Worm (Caenorhabditis elegans) whole organism, mixed stage, embryonic: ENCODE data around the gene Y39B6A.43.

Experiments used
- M03D4.4 ChIP-seq: sonication (generic microtip); optimal IDR thresholded peaks from 2 replicates; lab custom pipeline; 2017; ENCODE audit warnings: mild to moderate bottlenecking, missing genetic modification characterization, missing compliant biosample characterization
- bed-3 ChIP-seq: fragments of 200-800 bp; sonication (Bioruptor generic); optimal IDR thresholded peaks from 3 replicates; lab custom pipeline; 2018; ENCODE audit warnings: mild to moderate bottlenecking, missing genetic modification characterization, moderate library complexity, missing compliant biosample characterization
- blmp-1 ChIP-seq: fragments of 150-350 bp; optimal IDR thresholded peaks from 2 replicates; lab custom pipeline; 2014; ENCODE audit warnings: missing biosample characterization, missing genetic modification characterization
- ceh-39 ChIP-seq: fragments of 150-350 bp; optimal IDR thresholded peaks from 2 replicates; lab custom pipeline; 2014; ENCODE audit warnings: missing biosample characterization, missing genetic modification characterization
- ceh-43 ChIP-seq: fragments of 200-800 bp; sonication (Bioruptor generic); optimal IDR thresholded peaks from 2 replicates; lab custom pipeline; 2018; ENCODE audit warnings: mild to moderate bottlenecking, missing genetic modification characterization, moderate library complexity, missing compliant biosample characterization
- ceh-83 ChIP-seq: fragments of 200-800 bp; sonication (Bioruptor generic); optimal IDR thresholded peaks from 2 replicates; lab custom pipeline; 2018; ENCODE audit warnings: mild to moderate bottlenecking, missing genetic modification characterization, missing compliant biosample characterization
- ces-1 ChIP-seq: fragments of 150-350 bp; optimal IDR thresholded peaks from 2 replicates; lab custom pipeline; 2014; ENCODE audit warnings: missing biosample characterization, missing genetic modification reagents, missing genetic modification characterization
- cnd-1 ChIP-seq: fragments of 200-800 bp; sonication (Bioruptor generic); optimal IDR thresholded peaks from 2 replicates; lab custom pipeline; 2018; ENCODE audit warnings: mild to moderate bottlenecking, missing genetic modification characterization, missing compliant biosample characterization
- drap-1 ChIP-seq: fragments of 200-800 bp; sonication (Bioruptor generic); optimal IDR thresholded peaks from 3 replicates; lab custom pipeline; 2018; ENCODE audit warnings: mild to moderate bottlenecking, missing genetic modification characterization, missing compliant biosample characterization
- elt-1 ChIP-seq: sonication (generic microtip); optimal IDR thresholded peaks from 2 replicates; lab custom pipeline; 2017; ENCODE audit warnings: missing genetic modification characterization, mild to moderate bottlenecking, missing compliant biosample characterization, antibody characterized with exemption, moderate library complexity, borderline replicate concordance; ENCODE audit not compliant: insufficient read depth
- elt-3 ChIP-seq: fragments of 150-350 bp; optimal IDR thresholded peaks from 2 replicates; lab custom pipeline; 2014; ENCODE audit warnings: missing biosample characterization, missing genetic modification characterization
- ham-2 ChIP-seq: fragments of 200-800 bp; sonication (Bioruptor generic); optimal IDR thresholded peaks from 2 replicates; lab custom pipeline; 2018; ENCODE audit warnings: mild to moderate bottlenecking, missing genetic modification characterization, missing compliant biosample characterization
- hlh-1 ChIP-seq: fragments of 150-350 bp; optimal IDR thresholded peaks from 2 replicates; lab custom pipeline; 2014; ENCODE audit warnings: missing biosample characterization, missing genetic modification reagents, missing genetic modification characterization
- lin-13 ChIP-seq: fragments of 150-350 bp; optimal IDR thresholded peaks from 2 replicates; lab custom pipeline; 2014; ENCODE audit warnings: missing biosample characterization, missing genetic modification characterization
- lin-32 ChIP-seq: fragments of 200-800 bp; sonication (Bioruptor generic); optimal IDR thresholded peaks from 2 replicates; lab custom pipeline; 2018; ENCODE audit warnings: mild to moderate bottlenecking, missing genetic modification characterization, missing compliant biosample characterization
- lsy-2 ChIP-seq: fragments of 150-350 bp; optimal IDR thresholded peaks from 2 replicates; lab custom pipeline; 2014; ENCODE audit warnings: missing biosample characterization, missing genetic modification characterization
- mab-5 ChIP-seq: fragments of 150-350 bp; optimal IDR thresholded peaks from 2 replicates; lab custom pipeline; 2014; ENCODE audit warnings: missing biosample characterization, missing genetic modification characterization
- mep-1 ChIP-seq: fragments of 150-350 bp; optimal IDR thresholded peaks from 2 replicates; lab custom pipeline; 2017; ENCODE audit warnings: missing biosample characterization, missing genetic modification reagents, missing genetic modification characterization, inconsistent platforms
- mls-2 ChIP-seq: sonication (generic microtip); optimal IDR thresholded peaks from 2 replicates; lab custom pipeline; 2016; ENCODE audit warnings: mild to moderate bottlenecking, missing genetic modification characterization, moderate library complexity, missing compliant biosample characterization
- nhr-12 ChIP-seq: fragments of 150-350 bp; optimal IDR thresholded peaks from 2 replicates; lab custom pipeline; 2014; ENCODE audit warnings: missing biosample characterization, missing genetic modification characterization
- nhr-2 ChIP-seq: fragments of 150-350 bp; optimal IDR thresholded peaks from 2 replicates; lab custom pipeline; 2014; ENCODE audit warnings: missing biosample characterization, missing genetic modification characterization
- nhr-237 ChIP-seq: fragments of 150-350 bp; optimal IDR thresholded peaks from 2 replicates; lab custom pipeline; 2014; ENCODE audit warnings: missing biosample characterization, missing genetic modification characterization
- nhr-28 ChIP-seq: fragments of 150-350 bp; optimal IDR thresholded peaks from 2 replicates; lab custom pipeline; 2014; ENCODE audit warnings: missing biosample characterization, missing genetic modification characterization
- nhr-76 ChIP-seq: sonication (generic microtip); optimal IDR thresholded peaks from 2 replicates; lab custom pipeline; 2017; ENCODE audit warnings: missing biosample characterization, missing genetic modification characterization
- pha-4 ChIP-seq: fragments of 150-350 bp; optimal IDR thresholded peaks from 2 replicates; lab custom pipeline; 2018; ENCODE audit warnings: missing biosample characterization, missing genetic modification reagents, missing genetic modification characterization
- sem-2 ChIP-seq: fragments of 200-800 bp; sonication (Bioruptor generic); optimal IDR thresholded peaks from 2 replicates; lab custom pipeline; 2018; ENCODE audit warnings: mild to moderate bottlenecking, missing genetic modification characterization, missing compliant biosample characterization
- snpc-4 ChIP-seq: fragments of 150-350 bp; optimal IDR thresholded peaks from 2 replicates; lab custom pipeline; 2014; ENCODE audit warnings: missing biosample characterization, missing genetic modification characterization
- sptf-1 ChIP-seq: sonication (generic microtip); optimal IDR thresholded peaks from 2 replicates; lab custom pipeline; 2017; ENCODE audit warnings: mild to moderate bottlenecking, missing genetic modification characterization, moderate library complexity, missing compliant biosample characterization
- tbx-8 ChIP-seq: fragments of 200-800 bp; sonication (Bioruptor generic); optimal IDR thresholded peaks from 2 replicates; lab custom pipeline; 2018; ENCODE audit warnings: mild to moderate bottlenecking, missing genetic modification characterization, moderate library complexity, missing compliant biosample characterization
- unc-120 ChIP-seq: sonication (generic microtip); optimal IDR thresholded peaks from 2 replicates; lab custom pipeline; 2017; ENCODE audit warnings: missing genetic modification characterization, missing compliant biosample characterization; ENCODE audit not compliant: poor library complexity, severe bottlenecking
- unc-39 ChIP-seq: fragments of 150-350 bp; optimal IDR thresholded peaks from 2 replicates; lab custom pipeline; 2014; ENCODE audit warnings: missing biosample characterization, missing genetic modification characterization
- zip-8 ChIP-seq: fragments of 150-350 bp; optimal IDR thresholded peaks from 2 replicates; lab custom pipeline; 2014; ENCODE audit warnings: missing biosample characterization, missing genetic modification characterization

Gene Y39B6A.43

DNA sequence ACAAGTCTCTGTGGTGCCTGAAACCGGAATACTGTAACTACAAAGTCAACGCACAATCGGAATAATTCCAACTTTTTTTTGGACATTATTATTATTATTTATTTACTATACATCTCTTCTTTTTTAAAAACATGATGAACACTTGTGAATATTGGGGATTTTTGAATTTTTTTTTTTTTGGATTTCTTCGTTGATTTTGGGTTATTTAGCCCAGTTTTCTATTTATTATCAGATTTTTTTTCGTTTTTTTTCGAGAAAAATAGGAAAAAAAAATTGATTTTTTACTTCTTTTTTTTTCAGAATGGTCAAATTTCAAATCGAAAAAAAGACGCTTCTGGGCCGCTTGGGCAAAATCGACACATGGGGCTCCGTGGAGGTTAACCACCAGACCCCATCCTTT lies 30.4 kb upstream of the Y39B6A.43 start, which contains the start of gene tgt-2:
Gene tgt-2, plus strand, starts transcription at position 301 of the 400 bp plus-strand sequence.
- TF ChIP-seq mab-5 (tag; lab: Kevin White, UChicago) (no peak), ceh-39 (tag; lab: Kevin White, UChicago) (no peak), unc-120 (tag; lab: Kevin White, UChicago) (no peak), blmp-1 (no peak), nhr-76 (tag; lab: Kevin White, UChicago) (no peak), M03D4.4 (tag; lab: Kevin White, UChicago) (no peak), ces-1 (GFP tag; lab: Kevin White, UChicago) (no peak)

DNA sequence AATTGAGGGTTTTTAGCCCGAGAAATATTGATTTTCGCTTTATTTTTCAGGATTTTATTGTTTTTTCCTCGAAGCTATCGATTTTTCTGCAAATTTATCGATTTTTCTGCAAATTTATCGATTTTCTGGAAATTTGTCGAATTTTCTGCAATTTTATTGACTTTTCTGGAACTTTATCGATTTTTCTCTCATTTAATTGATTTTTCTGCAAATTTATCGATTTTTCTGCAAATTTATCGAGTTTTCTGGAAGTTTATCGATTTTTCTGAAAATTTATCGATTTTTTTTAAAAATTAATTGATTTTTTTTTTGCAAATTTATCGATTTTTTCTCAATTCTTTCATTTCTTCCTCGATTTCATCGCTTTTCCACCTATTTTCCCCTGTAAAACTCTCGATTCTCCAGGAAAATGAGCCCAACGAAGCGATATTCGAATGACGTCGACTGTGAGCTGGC lies 25.9 kb upstream of the Y39B6A.43 start, which contains the start of gene gtf-2F2:
Gene gtf-2F2, plus strand, starts transcription at position 406 of the 456 bp plus-strand sequence.
- TF ChIP-seq mls-2 (tag; lab: Kevin White, UChicago) = no peak
- TF ChIP-seq drap-1 = no peak
- no peak for TF ChIP-seq mab-5 (tag; lab: Kevin White, UChicago)
- TF ChIP-seq ces-1 (GFP tag; lab: Kevin White, UChicago) = no peak
- TF ChIP-seq bed-3 (GFP tag; lab: Kevin White, UChicago) = no peak
- no peak for TF ChIP-seq elt-1 (tag; lab: Kevin White, UChicago)
- no peak for TF ChIP-seq snpc-4 (tag; lab: Kevin White, UChicago)
- no peak for TF ChIP-seq cnd-1 (tag; lab: Kevin White, UChicago)
- TF ChIP-seq tbx-8 (GFP tag; lab: Kevin White, UChicago) = no peak
- TF ChIP-seq ceh-43 (GFP tag; lab: Kevin White, UChicago) = no peak
- TF ChIP-seq ceh-39 (tag; lab: Kevin White, UChicago) = no peak
- no peak for TF ChIP-seq sptf-1 (tag; lab: Kevin White, UChicago)
- no peak for TF ChIP-seq ceh-83 (GFP tag; lab: Kevin White, UChicago)
- no peak for TF ChIP-seq sem-2
- no peak for TF ChIP-seq ham-2
- TF ChIP-seq nhr-237 (tag; lab: Kevin White, UChicago) = no peak
- TF ChIP-seq hlh-1 (tag; lab: Kevin White, UChicago) = no peak
- no peak for TF ChIP-seq blmp-1
- TF ChIP-seq, all 35 proteins: peak for 0

DNA sequence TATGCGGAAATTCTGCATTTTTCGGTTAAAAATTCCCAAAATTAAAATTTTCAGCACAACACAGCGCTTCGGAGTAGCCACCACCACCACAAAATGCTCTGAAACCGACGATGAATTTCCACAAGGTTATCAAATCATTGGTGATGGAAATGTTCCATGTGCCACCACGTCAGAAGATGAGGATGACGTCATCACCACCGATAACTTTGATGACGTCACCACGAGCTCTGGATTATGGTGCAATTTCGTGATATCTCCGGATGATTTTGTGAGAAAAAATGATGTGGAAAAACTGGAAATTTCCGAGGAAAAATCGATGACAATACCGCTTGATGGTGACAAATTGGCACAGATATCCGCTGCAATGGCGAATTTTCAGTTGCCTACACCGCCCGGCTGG lies 25.4 kb upstream of the Y39B6A.43 start:
- TF ChIP-seq nhr-2 (tag; lab: Kevin White, UChicago) (no peak), blmp-1 (no peak), zip-8 (tag; lab: Kevin White, UChicago) (peak; percentile 97)

DNA sequence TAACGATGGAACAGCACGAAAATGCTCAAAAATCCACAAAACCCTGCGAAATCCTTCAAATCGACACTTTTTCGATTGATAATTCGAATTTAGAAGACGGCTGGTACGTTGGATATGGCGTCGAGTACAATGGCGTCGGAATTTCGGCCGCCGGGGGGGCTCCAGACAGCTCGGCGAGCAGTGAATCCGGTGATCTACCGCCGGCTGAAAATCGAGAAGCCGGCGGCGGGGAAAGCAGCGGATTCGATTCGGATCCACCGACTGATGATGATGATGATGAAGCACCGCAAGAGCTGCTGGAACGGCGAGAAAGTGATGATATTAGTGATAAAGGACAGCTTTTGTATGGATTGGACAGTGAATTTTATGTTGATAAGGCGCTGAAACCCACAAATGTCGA lies 23.3 kb upstream of the Y39B6A.43 start:
- TF ChIP-seq ceh-43 (GFP tag; lab: Kevin White, UChicago) (no peak), cnd-1 (tag; lab: Kevin White, UChicago) (no peak), lsy-2 (tag; lab: Kevin White, UChicago) (no peak), lin-32 (GFP tag; lab: Kevin White, UChicago) (no peak), nhr-12 (tag; lab: Kevin White, UChicago) (no peak), nhr-237 (tag; lab: Kevin White, UChicago) (no peak), tbx-8 (GFP tag; lab: Kevin White, UChicago) (no peak), elt-3 (tag; lab: Kevin White, UChicago) (no peak), unc-39 (tag; lab: Kevin White, UChicago) (no peak), bed-3 (GFP tag; lab: Kevin White, UChicago) (no peak), ces-1 (GFP tag; lab: Kevin White, UChicago) (no peak), nhr-2 (tag; lab: Kevin White, UChicago) (no peak), sem-2 (no peak), blmp-1 (no peak), snpc-4 (tag; lab: Kevin White, UChicago) (no peak)
- TF ChIP-seq, all 35 proteins: peak for 0

DNA sequence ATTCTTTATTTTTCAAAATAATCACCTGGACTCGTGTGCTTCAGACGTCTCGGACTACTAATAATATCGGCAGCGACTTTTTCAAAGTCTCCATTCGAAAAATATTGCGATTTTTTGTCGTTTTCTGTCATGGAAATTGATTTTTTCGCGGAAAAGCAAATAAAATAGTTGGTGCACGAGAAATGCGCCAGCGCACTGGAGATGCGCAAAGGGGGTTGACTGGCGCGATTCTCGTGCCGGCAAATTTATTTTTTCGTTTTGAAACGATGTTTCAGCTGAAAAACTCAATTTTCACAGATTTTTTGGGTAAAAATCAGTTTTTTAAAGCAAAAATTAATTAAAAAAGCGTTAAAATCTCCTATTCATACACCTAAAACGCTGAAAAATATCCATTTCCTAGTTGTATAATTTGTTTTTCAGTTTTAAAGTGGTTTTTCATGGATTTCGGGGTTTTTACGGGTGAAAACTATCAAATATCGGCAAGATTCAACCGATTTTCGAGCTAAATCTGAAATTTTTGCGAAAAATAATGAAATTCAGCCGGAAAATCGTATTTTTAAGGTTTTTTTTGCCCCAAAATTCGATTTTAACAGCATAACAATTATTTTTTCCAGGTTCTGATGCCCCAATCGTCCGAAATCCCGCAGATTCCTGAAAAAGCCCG lies 22.7 kb upstream of the Y39B6A.43 start, which contains the start of the genes reps-1 and Y39B6A.37:
Gene reps-1, minus strand, starts transcription at position 263 of the 664 bp plus-strand sequence.
Gene Y39B6A.37, plus strand, starts transcription at position 614 of the 664 bp plus-strand sequence.
- TF ChIP-seq ham-2 (no peak), drap-1 (peak; percentile 74), mab-5 (tag; lab: Kevin White, UChicago) (no peak), pha-4 (tag; lab: Kevin White, UChicago) (peak; percentile 53), lin-13 (tag; lab: Kevin White, UChicago) (peak; percentile 79), elt-3 (tag; lab: Kevin White, UChicago) (no peak), nhr-2 (tag; lab: Kevin White, UChicago) (no peak), ces-1 (GFP tag; lab: Kevin White, UChicago) (peak; percentile 28), lsy-2 (tag; lab: Kevin White, UChicago) (peak; percentile 24), hlh-1 (tag; lab: Kevin White, UChicago) (no peak), mep-1 (peak; percentile 62), nhr-237 (tag; lab: Kevin White, UChicago) (no peak), ceh-43 (GFP tag; lab: Kevin White, UChicago) (no peak), ceh-83 (GFP tag; lab: Kevin White, UChicago) (no peak), nhr-28 (no peak)
